Worm (Caenorhabditis elegans): Measurements from ENCODE around the gene vit-4.
A peak's percentile ranks its signal among the peaks of the same experiment; 100 is the strongest.

DNA sequence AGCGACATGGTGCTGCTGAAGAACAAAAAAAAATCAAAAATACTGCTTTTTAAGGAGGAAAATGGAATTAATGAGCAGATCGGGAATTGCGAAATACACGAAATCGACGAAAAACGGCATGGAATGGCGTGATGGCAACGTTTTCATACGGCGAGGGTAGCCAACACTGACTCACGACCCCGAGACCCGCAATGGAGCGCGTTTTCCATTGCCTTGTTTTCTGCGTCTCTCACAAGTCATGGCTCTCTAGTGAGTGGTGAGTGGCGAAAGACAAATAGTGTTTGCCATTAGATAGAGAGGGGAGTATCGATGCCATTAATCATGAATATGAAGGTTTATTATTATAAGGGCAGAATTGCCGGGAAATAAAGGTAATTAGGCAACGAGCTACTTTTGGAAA, 42.0 kb upstream of the vit-4 start, which contains the start of gene C18B2.4:
- TF ChIP-seq ztf-29 (GFP tag; IDR thresholded peaks at IDR 0.05) (no peak), flt-1 (GFP tag; IDR thresholded peaks at IDR 0.05) (no peak), tab-1 (GFP tag; IDR thresholded peaks at IDR 0.05) (0 out of 2 replicates have a peak, but pooled peaks have one; percentile 32), ztf-23 (GFP tag; IDR thresholded peaks at IDR 0.05) (no peak), T22C8.4 (GFP tag; IDR thresholded peaks at IDR 0.05) (no peak), ref-1 (GFP tag; conservative IDR thresholded peaks at IDR 0.05) (no peak)
